Worm (Caenorhabditis elegans) whole organism, L4 larva: Measurements from ENCODE around the gene F10E7.9.
"Not testable (repeated sequence)": the region's sequence is repeated elsewhere in the genome, so short reads cannot be mapped to it uniquely, and the experiment has no call there.

ENCODE experiments used
- F44E2.7 ChIP-seq: fragments of 200-800 bp; sonication (Bioruptor generic); IDR thresholded peaks from 2 replicates; pipeline ENCODE4 v2.1.2; 2022; ENCODE audit warnings: missing genetic modification characterization, missing compliant biosample characterization
- R02D3.7 ChIP-seq: fragments of 150-350 bp; sonication (generic microtip); optimal IDR thresholded peaks from 3 replicates; lab custom pipeline; 2014; ENCODE audit warnings: missing biosample characterization, missing genetic modification characterization
- ZK546.5 ChIP-seq, 2 experiments: sonication (generic microtip); optimal IDR thresholded peaks; 2 replicates each; lab custom pipeline; 2017; ENCODE audit warnings: missing biosample characterization in 2 of 2, missing genetic modification characterization in 2 of 2
- ama-1 ChIP-seq: fragments of 150-350 bp; optimal IDR thresholded peaks from 2 replicates; lab custom pipeline; 2014; ENCODE audit warnings: inconsistent platforms, mixed read lengths
- ceh-28 ChIP-seq: fragments of 150-350 bp; optimal IDR thresholded peaks from 2 replicates; lab custom pipeline; 2014; ENCODE audit warnings: missing biosample characterization, missing genetic modification reagents, missing genetic modification characterization
- daf-12 ChIP-seq: fragments of 150-350 bp; optimal IDR thresholded peaks from 2 replicates; lab custom pipeline; 2014; ENCODE audit warnings: missing biosample characterization, missing genetic modification reagents, missing genetic modification characterization
- lin-13 ChIP-seq: fragments of 150-350 bp; optimal IDR thresholded peaks from 2 replicates; lab custom pipeline; 2014; ENCODE audit warnings: missing biosample characterization, missing genetic modification reagents, missing genetic modification characterization
- lir-3 ChIP-seq: sonication (generic microtip); optimal IDR thresholded peaks from 2 replicates; lab custom pipeline; 2016; ENCODE audit warnings: mild to moderate bottlenecking, missing genetic modification characterization, missing compliant biosample characterization
- nhr-6 ChIP-seq: fragments of 150-350 bp; optimal IDR thresholded peaks from 2 replicates; lab custom pipeline; 2014; ENCODE audit warnings: missing biosample characterization, missing genetic modification characterization
- unc-130 ChIP-seq: sonication (generic microtip); optimal IDR thresholded peaks from 2 replicates; lab custom pipeline; 2016; ENCODE audit warnings: missing genetic modification reagents, missing genetic modification characterization, missing compliant biosample characterization
- unc-39 ChIP-seq: sonication (generic microtip); optimal IDR thresholded peaks from 2 replicates; lab custom pipeline; 2017; ENCODE audit warnings: missing biosample characterization, missing genetic modification characterization
- zag-1 ChIP-seq: fragments of 150-350 bp; optimal IDR thresholded peaks from 2 replicates; lab custom pipeline; 2014; ENCODE audit warnings: missing biosample characterization, missing genetic modification characterization

ce11 chrII:7084021-7084420 is 25.8 kb downstream of the F10E7.9 start, which contains the start of the genes T02G5.14 and T02G5.15:
- TF ChIP-seq lin-13 (GFP tag; lab: Kevin White, UChicago); ama-1; ceh-28; unc-130 (GFP tag; lab: Kevin White, UChicago); R02D3.7 (tag; lab: Kevin White, UChicago); nhr-6 (tag; lab: Kevin White, UChicago); lir-3 (tag; lab: Kevin White, UChicago); unc-39 (tag; lab: Kevin White, UChicago); ZK546.5 (tag; optimal IDR thresholded peaks at IDR 0.05; lab: Kevin White, UChicago); F44E2.7 (GFP tag; lab: Robert Waterston, UW); zag-1 (tag; lab: Kevin White, UChicago); daf-12 (tag; lab: Kevin White, UChicago): not testable (repeated sequence)
